Fruit fly (Drosophila melanogaster) whole organism, embryonic: Measurements from ENCODE around the gene Agpat2.

Experiments
- Ada2b ChIP-seq: fragments of 200-800 bp; sonication (Bioruptor generic); IDR thresholded peaks from 2 replicates; pipeline ENCODE4 v1.3.6; 2022; ENCODE audit warnings: missing biosample characterization, missing genetic modification characterization
- Adf1 ChIP-seq: fragments of 200-800 bp; sonication (Bioruptor generic); IDR thresholded peaks from 2 replicates; pipeline ENCODE4 v1.3.6; 2022; ENCODE audit warnings: missing biosample characterization, missing genetic modification characterization
- Blimp-1 ChIP-seq: fragments of 200-800 bp; sonication (Bioruptor generic); optimal IDR thresholded peaks from 3 replicates; lab custom pipeline; 2018; ENCODE audit warnings: missing biosample characterization, missing genetic modification characterization, mild to moderate bottlenecking, moderate library complexity, missing genetic modification reagents
- CG10431 ChIP-seq: fragments of 200-800 bp; sonication (Bioruptor generic); optimal IDR thresholded peaks from 3 replicates; lab custom pipeline; 2018; ENCODE audit warnings: missing biosample characterization, mild to moderate bottlenecking, missing genetic modification characterization
- CG10543 ChIP-seq: fragments of 200-800 bp; sonication (Bioruptor generic); optimal IDR thresholded peaks from 3 replicates; lab custom pipeline; 2017; ENCODE audit warnings: missing biosample characterization, mild to moderate bottlenecking, missing genetic modification characterization, moderate library complexity
- CG2116 ChIP-seq: fragments of 200-800 bp; sonication (Bioruptor generic); optimal IDR thresholded peaks from 3 replicates; lab custom pipeline; 2018; ENCODE audit warnings: missing biosample characterization, mild to moderate bottlenecking, missing genetic modification characterization
- CG30431 ChIP-seq: fragments of 200-800 bp; sonication (Bioruptor generic); optimal IDR thresholded peaks from 2 replicates; lab custom pipeline; 2017; ENCODE audit warnings: missing biosample characterization, missing genetic modification characterization
- CG31224 ChIP-seq: fragments of 200-800 bp; sonication (Bioruptor generic); IDR thresholded peaks from 2 replicates; pipeline ENCODE4 v1.3.6; 2022; ENCODE audit warnings: missing biosample characterization, missing genetic modification characterization
- CG3407 ChIP-seq: fragments of 200-800 bp; sonication (Bioruptor generic); optimal IDR thresholded peaks from 2 replicates; lab custom pipeline; 2018; ENCODE audit warnings: missing biosample characterization, mild to moderate bottlenecking, missing genetic modification characterization
- CG7745 ChIP-seq: fragments of 200-800 bp; sonication (Bioruptor generic); optimal IDR thresholded peaks from 2 replicates; lab custom pipeline; 2018; ENCODE audit warnings: missing biosample characterization, mild to moderate bottlenecking, missing genetic modification characterization, moderate library complexity
- CG9932 ChIP-seq: fragments of 200-800 bp; sonication (Bioruptor generic); IDR thresholded peaks from 2 replicates; pipeline ENCODE4 v1.3.6; 2022; ENCODE audit warnings: missing biosample characterization, missing genetic modification characterization
- Deaf1 ChIP-seq: fragments of 200-800 bp; optimal IDR thresholded peaks from 3 replicates; lab custom pipeline; 2019; ENCODE audit warnings: missing biosample characterization, mild to moderate bottlenecking, missing genetic modification characterization, moderate library complexity
- Dll ChIP-seq: fragments of 200-800 bp; sonication (Bioruptor generic); IDR thresholded peaks from 4 replicates; pipeline ENCODE4 v1.3.6; 2022; ENCODE audit warnings: missing biosample characterization, missing genetic modification characterization; ENCODE audit not compliant: partially characterized antibody
- Doc2 ChIP-seq: fragments of 200-800 bp; sonication (Bioruptor generic); IDR thresholded peaks from 2 replicates; pipeline ENCODE4 v1.3.6; 2022; ENCODE audit warnings: missing biosample characterization, missing genetic modification characterization
- Hr3 ChIP-seq: fragments of 200-800 bp; sonication (Bioruptor generic); optimal IDR thresholded peaks from 3 replicates; lab custom pipeline; 2016; ENCODE audit warnings: missing biosample characterization, missing genetic modification characterization
- Hr39 ChIP-seq: fragments of >200 bp; optimal IDR thresholded peaks from 2 replicates; lab custom pipeline; 2017
- Myb ChIP-seq: fragments of 200-800 bp; sonication (Bioruptor generic); optimal IDR thresholded peaks from 2 replicates; lab custom pipeline; 2016; ENCODE audit warnings: missing biosample characterization, missing genetic modification characterization
- NC2α ChIP-seq: fragments of 200-800 bp; sonication (Bioruptor generic); optimal IDR thresholded peaks from 2 replicates; lab custom pipeline; 2016; ENCODE audit warnings: missing biosample characterization, missing genetic modification characterization
- Sin3A ChIP-seq: fragments of >200 bp; optimal IDR thresholded peaks from 2 replicates; lab custom pipeline; 2018
- Spps ChIP-seq: fragments of 200-800 bp; sonication (Bioruptor generic); optimal IDR thresholded peaks from 2 replicates; lab custom pipeline; 2018; ENCODE audit warnings: missing biosample characterization, mild to moderate bottlenecking, missing genetic modification characterization
- Stat92E ChIP-seq, 3 experiments: fragments of >200 bp in 2 of 3; fragments of 200-800 bp in 1 of 3; sonication (Bioruptor generic) in 1 of 3; optimal IDR thresholded peaks; 2 replicates each; lab custom pipeline; 2017 to 2019; ENCODE audit warnings: missing biosample characterization in 3 of 3, missing genetic modification characterization in 3 of 3, mild to moderate bottlenecking in 1 of 3, moderate library complexity in 1 of 3
- Vsx1 ChIP-seq: fragments of 200-800 bp; sonication (Bioruptor generic); optimal IDR thresholded peaks from 2 replicates; lab custom pipeline; 2017; ENCODE audit warnings: missing biosample characterization, mild to moderate bottlenecking, missing genetic modification characterization, missing genetic modification reagents
- al ChIP-seq: fragments of 200-800 bp; sonication (Bioruptor generic); IDR thresholded peaks from 2 replicates; pipeline ENCODE4 v1.3.6; 2022; ENCODE audit warnings: missing biosample characterization, missing genetic modification characterization
- aop ChIP-seq: fragments of 200-800 bp; sonication (Bioruptor generic); IDR thresholded peaks from 2 replicates; pipeline ENCODE4 v1.3.6; 2022; ENCODE audit warnings: missing biosample characterization, missing genetic modification characterization
- ato ChIP-seq: fragments of 200-800 bp; sonication (Bioruptor generic); IDR thresholded peaks from 2 replicates; pipeline ENCODE4 v1.3.6; 2022; ENCODE audit warnings: missing biosample characterization, missing genetic modification characterization; ENCODE audit not compliant: partially characterized antibody
- az2 ChIP-seq: fragments of 200-800 bp; sonication (Bioruptor generic); optimal IDR thresholded peaks from 3 replicates; lab custom pipeline; 2016; ENCODE audit warnings: missing biosample characterization, missing genetic modification characterization
- caup ChIP-seq: fragments of 200-800 bp; sonication (Bioruptor generic); optimal IDR thresholded peaks from 3 replicates; lab custom pipeline; 2017; ENCODE audit warnings: missing biosample characterization, mild to moderate bottlenecking, missing genetic modification characterization, moderate library complexity; ENCODE audit not compliant: severe bottlenecking
- cg ChIP-seq: fragments of 200-800 bp; sonication (Bioruptor generic); optimal IDR thresholded peaks from 3 replicates; lab custom pipeline; 2019; ENCODE audit warnings: missing biosample characterization, mild to moderate bottlenecking, missing genetic modification characterization, moderate library complexity
- chinmo ChIP-seq: fragments of 200-800 bp; sonication (Bioruptor generic); IDR thresholded peaks from 4 replicates; pipeline ENCODE4 v1.3.6; 2022; ENCODE audit warnings: missing biosample characterization, missing genetic modification characterization; ENCODE audit not compliant: partially characterized antibody
- chm ChIP-seq: fragments of 200-800 bp; sonication (Bioruptor generic); IDR thresholded peaks from 2 replicates; pipeline ENCODE4 v1.3.6; 2022; ENCODE audit warnings: missing biosample characterization, missing genetic modification characterization
- dysf ChIP-seq: fragments of 200-800 bp; sonication (Bioruptor generic); IDR thresholded peaks from 3 replicates; pipeline ENCODE4 v1.3.6; 2022; ENCODE audit warnings: missing biosample characterization, missing genetic modification characterization
- fd64A ChIP-seq: fragments of 200-800 bp; sonication (Bioruptor generic); optimal IDR thresholded peaks from 3 replicates; lab custom pipeline; 2018; ENCODE audit warnings: missing biosample characterization, mild to moderate bottlenecking, missing genetic modification characterization
- hkb ChIP-seq, 2 experiments: fragments of 200-800 bp in 1 of 2; fragments of >200 bp in 1 of 2; sonication (Bioruptor generic) in 1 of 2; IDR thresholded peaks in 1 of 2; optimal IDR thresholded peaks in 1 of 2; 2 replicates each; pipeline versions ENCODE4 v1.3.6 to Lab custom; 2017 to 2022; ENCODE audit warnings: missing biosample characterization in 1 of 2, missing genetic modification characterization in 1 of 2
- kah ChIP-seq: fragments of 200-800 bp; sonication (Bioruptor generic); optimal IDR thresholded peaks from 2 replicates; lab custom pipeline; 2018; ENCODE audit warnings: missing biosample characterization, mild to moderate bottlenecking, missing genetic modification characterization
- lab ChIP-seq: fragments of 200-800 bp; sonication (Bioruptor generic); optimal IDR thresholded peaks from 3 replicates; lab custom pipeline; 2017; ENCODE audit warnings: missing biosample characterization, missing genetic modification characterization, mild to moderate bottlenecking, moderate library complexity, missing genetic modification reagents
- nerfin-1 ChIP-seq: fragments of 200-800 bp; sonication (Bioruptor generic); optimal IDR thresholded peaks from 3 replicates; lab custom pipeline; 2019; ENCODE audit warnings: missing biosample characterization, mild to moderate bottlenecking, missing genetic modification characterization, moderate library complexity
- pita ChIP-seq: fragments of 200-800 bp; sonication (Bioruptor generic); optimal IDR thresholded peaks from 2 replicates; lab custom pipeline; 2017; ENCODE audit warnings: missing biosample characterization, mild to moderate bottlenecking, missing genetic modification characterization
- prd ChIP-seq, 3 experiments: fragments of >200 bp in 2 of 3; fragments of 200-800 bp in 1 of 3; sonication (Bioruptor generic) in 1 of 3; optimal IDR thresholded peaks in 2 of 3; IDR thresholded peaks in 1 of 3; 2 replicates in 2 of 3; 3 replicates in 1 of 3; pipeline versions ENCODE4 v1.3.6 to Lab custom; 2017 to 2022; ENCODE audit warnings: missing biosample characterization in 1 of 3, missing genetic modification characterization in 1 of 3
- pros ChIP-seq: fragments of 200-800 bp; sonication (Bioruptor generic); optimal IDR thresholded peaks from 3 replicates; lab custom pipeline; 2019; ENCODE audit warnings: missing biosample characterization, mild to moderate bottlenecking, missing genetic modification characterization, moderate library complexity
- ranshi ChIP-seq: fragments of 200-800 bp; sonication (Bioruptor generic); IDR thresholded peaks from 2 replicates; pipeline ENCODE4 v1.3.6; 2022; ENCODE audit warnings: missing biosample characterization, missing genetic modification characterization
- row ChIP-seq: fragments of 200-800 bp; sonication (Bioruptor generic); IDR thresholded peaks from 3 replicates; pipeline ENCODE4 v1.3.6; 2022; ENCODE audit warnings: missing biosample characterization, missing genetic modification characterization
- run ChIP-seq: fragments of 200-800 bp; sonication (Bioruptor generic); optimal IDR thresholded peaks from 3 replicates; lab custom pipeline; 2018; ENCODE audit warnings: missing biosample characterization, mild to moderate bottlenecking, missing genetic modification characterization
- sna ChIP-seq: fragments of 200-800 bp; sonication (Bioruptor generic); IDR thresholded peaks from 2 replicates; pipeline ENCODE4 v1.3.6; 2022; ENCODE audit warnings: missing biosample characterization, missing genetic modification characterization; ENCODE audit not compliant: partially characterized antibody
- sob ChIP-seq: fragments of 200-800 bp; sonication (Bioruptor generic); IDR thresholded peaks from 2 replicates; pipeline ENCODE4 v1.3.6; 2022; ENCODE audit warnings: missing biosample characterization, missing genetic modification characterization
- tap ChIP-seq: fragments of 200-800 bp; optimal IDR thresholded peaks from 3 replicates; lab custom pipeline; 2019; ENCODE audit warnings: missing biosample characterization, mild to moderate bottlenecking, missing genetic modification characterization, moderate library complexity
- tgo ChIP-seq: fragments of 200-800 bp; sonication (Bioruptor generic); IDR thresholded peaks from 3 replicates; pipeline ENCODE4 v1.3.6; 2022; ENCODE audit warnings: missing biosample characterization, missing genetic modification characterization
- yki ChIP-seq: fragments of >200 bp; optimal IDR thresholded peaks from 3 replicates; lab custom pipeline; 2018
- z ChIP-seq: fragments of 200-800 bp; sonication (Bioruptor generic); IDR thresholded peaks from 3 replicates; pipeline ENCODE4 v1.3.6; 2022; ENCODE audit warnings: missing biosample characterization, missing genetic modification characterization

Gene Agpat2

DNA sequence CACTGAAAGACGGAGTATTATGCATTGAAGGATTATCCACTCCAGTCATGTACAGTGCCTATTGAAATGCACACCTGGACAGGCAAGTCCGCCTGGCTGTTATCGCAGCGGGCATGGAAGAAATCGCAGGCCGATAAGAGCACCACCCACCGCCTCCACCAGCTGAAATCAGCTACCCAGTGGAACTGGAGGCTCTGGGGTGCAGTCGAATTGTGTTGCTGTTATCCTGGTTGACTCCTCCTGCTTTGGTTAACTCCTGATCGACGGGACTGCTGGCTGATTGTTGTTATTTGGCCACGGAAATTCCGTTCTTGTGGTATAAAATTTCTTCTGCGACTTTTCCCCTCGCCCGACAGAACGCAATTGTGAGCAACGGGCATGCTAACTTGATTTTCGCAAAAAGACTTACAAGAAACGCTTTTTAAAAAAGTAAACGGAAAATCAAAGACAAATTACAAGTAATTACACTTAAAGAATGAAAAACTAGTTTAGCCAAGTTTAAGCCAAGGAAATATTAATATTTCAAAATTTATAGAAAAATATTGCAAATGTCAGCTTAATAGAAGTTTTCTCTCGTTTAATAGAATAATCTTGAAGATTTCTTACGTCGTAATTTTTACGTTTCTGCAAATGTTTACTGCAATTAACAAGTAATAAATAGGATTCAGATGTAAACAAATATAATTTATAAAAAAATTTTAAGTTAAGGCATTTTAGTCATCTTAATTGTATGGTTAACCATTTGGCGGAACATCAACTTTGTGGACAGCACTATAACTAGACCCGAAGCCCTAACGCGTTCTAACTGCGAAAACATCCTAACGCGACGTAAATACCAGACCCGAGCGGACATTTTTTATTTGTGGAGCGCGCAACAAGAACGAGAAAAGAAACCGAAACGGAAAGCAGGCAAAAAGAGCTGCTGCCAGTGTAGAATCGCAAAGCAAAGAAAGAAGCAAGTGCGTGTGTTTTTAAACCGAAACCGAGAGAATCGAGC, 48.6 kb downstream of the Agpat2 start, which contains the start of the genes CG13398 and Akap200 (continued):
- TF ChIP-seq CG30431 (GFP tag; lab: Kevin White, UChicago): no peak
- TF ChIP-seq caup (GFP tag; lab: Kevin White, UChicago): peak; percentile 2
- TF ChIP-seq Adf1: no peak
- TF ChIP-seq CG2116 (GFP tag; lab: Kevin White, UChicago): peak; percentile 27
- TF ChIP-seq Myb: peak; percentile 81
- no peak for TF ChIP-seq Spps (tag; lab: Kevin White, UChicago)
- no peak for TF ChIP-seq yki
- TF ChIP-seq row (GFP tag; lab: Robert Waterston, UW): peak; percentile 71
- TF ChIP-seq run (tag; lab: Kevin White, UChicago): no peak
- TF ChIP-seq sob (GFP tag; lab: Robert Waterston, UW): no peak
- TF ChIP-seq Sin3A (lab: Kevin White, UChicago): peak; percentile 46
- peak; percentile 30 for TF ChIP-seq Hr3 (GFP tag; lab: Kevin White, UChicago)
- TF ChIP-seq CG3407: no peak
- TF ChIP-seq dysf: no peak
- no peak for TF ChIP-seq nerfin-1
- 0 out of 2 replicates have a peak, but pooled peaks have one; percentile 28 for TF ChIP-seq CG31224 (GFP tag; lab: Robert Waterston, UW)
- TF ChIP-seq z (GFP tag; lab: Robert Waterston, UW): no peak
- peak; percentile 55 for TF ChIP-seq CG9932 (GFP tag; lab: Robert Waterston, UW)
- TF ChIP-seq sna (GFP tag; lab: Robert Waterston, UW): no peak
- TF ChIP-seq kah: no peak
- peak; percentile 17 for TF ChIP-seq az2 (GFP tag; lab: Kevin White, UChicago)
- no peak for TF ChIP-seq tgo (GFP tag; lab: Robert Waterston, UW)
- no peak for TF ChIP-seq lab (GFP tag; lab: Kevin White, UChicago)
- no peak for TF ChIP-seq ranshi (GFP tag; lab: Robert Waterston, UW)
- TF ChIP-seq Hr39: no peak
- no peak for TF ChIP-seq Doc2 (GFP tag; lab: Robert Waterston, UW)
- TF ChIP-seq Dll (GFP tag; lab: Robert Waterston, UW): no peak
- TF ChIP-seq cg: no peak
- no peak for TF ChIP-seq Vsx1
- peak; percentile 57 for TF ChIP-seq CG10543 (GFP tag; lab: Kevin White, UChicago)
- no peak for TF ChIP-seq CG7745 (tag; lab: Kevin White, UChicago)
- no peak for TF ChIP-seq pita
- no peak for TF ChIP-seq prd (optimal IDR thresholded peaks at IDR 0.05; lab: Kevin White, UChicago)
- TF ChIP-seq prd (GFP tag; IDR thresholded peaks at IDR 0.05; lab: Robert Waterston, UW): peak; percentile 47; the same call in 1 of the 3 replicates
- no peak for TF ChIP-seq al
- TF ChIP-seq ato: no peak
- no peak for TF ChIP-seq aop
- TF ChIP-seq Stat92E (GFP tag; optimal IDR thresholded peaks at IDR 0.05; lab: Kevin White, UChicago): no peak
- TF ChIP-seq fd64A (GFP tag; lab: Kevin White, UChicago): no peak
- no peak for TF ChIP-seq chinmo (GFP tag; lab: Robert Waterston, UW)
- no peak for TF ChIP-seq hkb (optimal IDR thresholded peaks at IDR 0.05; lab: Kevin White, UChicago)
- TF ChIP-seq hkb (GFP tag; IDR thresholded peaks at IDR 0.05; lab: Robert Waterston, UW): no peak
- TF ChIP-seq chm (GFP tag; lab: Robert Waterston, UW): no peak
- TF ChIP-seq CG10431 (GFP tag; lab: Kevin White, UChicago): no peak
- TF ChIP-seq Ada2b (GFP tag; lab: Robert Waterston, UW): no peak
- TF ChIP-seq Deaf1: no peak
- no peak for TF ChIP-seq NC2α
- TF ChIP-seq pros (GFP tag; lab: Kevin White, UChicago): peak; percentile 24
- peak; percentile 1 for TF ChIP-seq Blimp-1
- no peak for TF ChIP-seq tap (tag; lab: Kevin White, UChicago)
